Fruit fly (Drosophila melanogaster) whole organism, embryonic: ENCODE data around the gene CG14352.

Experiments
- ATbp ChIP-seq: fragments of 200-800 bp; sonication (Bioruptor generic); optimal IDR thresholded peaks from 2 replicates; lab custom pipeline; 2017; ENCODE audit warnings: missing biosample characterization, mild to moderate bottlenecking, missing genetic modification characterization, missing genetic modification reagents
- Atf3 ChIP-seq: fragments of 200-800 bp; sonication (Bioruptor generic); optimal IDR thresholded peaks from 3 replicates; lab custom pipeline; 2016; ENCODE audit warnings: missing biosample characterization, missing genetic modification characterization
- Awh ChIP-seq: fragments of 200-800 bp; sonication (Bioruptor generic); IDR thresholded peaks from 2 replicates; pipeline ENCODE4, ENCODE4 v1.3.6; 2022; ENCODE audit warnings: missing biosample characterization, missing genetic modification characterization
- B-H2 ChIP-seq: fragments of 200-800 bp; sonication (Bioruptor generic); optimal IDR thresholded peaks from 2 replicates; lab custom pipeline; 2018; ENCODE audit warnings: missing biosample characterization, mild to moderate bottlenecking, missing genetic modification characterization
- CG10267 ChIP-seq: fragments of 200-800 bp; sonication (Bioruptor generic); optimal IDR thresholded peaks from 2 replicates; lab custom pipeline; 2018; ENCODE audit warnings: missing biosample characterization, mild to moderate bottlenecking, missing genetic modification characterization, moderate library complexity
- CG13624 ChIP-seq: fragments of 200-800 bp; sonication (Bioruptor generic); optimal IDR thresholded peaks from 2 replicates; lab custom pipeline; 2016; ENCODE audit warnings: missing biosample characterization, missing genetic modification characterization
- CG13894 ChIP-seq: fragments of 200-800 bp; sonication (Bioruptor generic); optimal IDR thresholded peaks from 3 replicates; lab custom pipeline; 2018; ENCODE audit warnings: missing biosample characterization, mild to moderate bottlenecking, missing genetic modification characterization, moderate library complexity
- CG15011 ChIP-seq: fragments of 200-800 bp; sonication (Bioruptor generic); optimal IDR thresholded peaks from 3 replicates; lab custom pipeline; 2018; ENCODE audit warnings: missing biosample characterization, mild to moderate bottlenecking, missing genetic modification characterization
- CG18619 ChIP-seq: fragments of 200-800 bp; sonication (Bioruptor generic); optimal IDR thresholded peaks from 3 replicates; lab custom pipeline; 2017; ENCODE audit warnings: missing biosample characterization, mild to moderate bottlenecking, missing genetic modification characterization
- CG2875 ChIP-seq: fragments of 200-800 bp; sonication (Bioruptor generic); optimal IDR thresholded peaks from 2 replicates; lab custom pipeline; 2017; ENCODE audit warnings: missing biosample characterization, mild to moderate bottlenecking, missing genetic modification characterization, missing genetic modification reagents
- CG4360 ChIP-seq: fragments of 200-800 bp; sonication (Bioruptor generic); IDR thresholded peaks from 2 replicates; pipeline ENCODE4 v1.3.6; 2022; ENCODE audit warnings: missing biosample characterization, missing genetic modification characterization
- CG43689 ChIP-seq: fragments of 200-800 bp; sonication (Bioruptor generic); IDR thresholded peaks from 2 replicates; pipeline ENCODE4 v1.3.6; 2022; ENCODE audit warnings: missing biosample characterization, missing genetic modification characterization
- CG6765 ChIP-seq: fragments of 200-800 bp; sonication (Bioruptor generic); optimal IDR thresholded peaks from 3 replicates; lab custom pipeline; 2017; ENCODE audit warnings: missing biosample characterization, mild to moderate bottlenecking, missing genetic modification characterization
- CG7987 ChIP-seq: fragments of 200-800 bp; sonication (Bioruptor generic); optimal IDR thresholded peaks from 2 replicates; lab custom pipeline; 2018; ENCODE audit warnings: missing biosample characterization, mild to moderate bottlenecking, missing genetic modification characterization, moderate library complexity
- CG8281 ChIP-seq: fragments of 200-800 bp; sonication (Bioruptor generic); optimal IDR thresholded peaks from 2 replicates; lab custom pipeline; 2018; ENCODE audit warnings: missing biosample characterization, mild to moderate bottlenecking, missing genetic modification characterization, moderate library complexity
- CTCF ChIP-seq: fragments of 200-800 bp; sonication (Bioruptor generic); optimal IDR thresholded peaks from 2 replicates; lab custom pipeline; 2017; ENCODE audit warnings: missing biosample characterization, mild to moderate bottlenecking, missing genetic modification characterization, moderate library complexity
- Doc2 ChIP-seq: fragments of 200-800 bp; sonication (Bioruptor generic); IDR thresholded peaks from 2 replicates; pipeline ENCODE4 v1.3.6; 2022; ENCODE audit warnings: missing biosample characterization, missing genetic modification characterization
- Eip74EF ChIP-seq, 2 experiments: fragments of 200-800 bp in 1 of 2; fragments of >200 bp in 1 of 2; sonication (Bioruptor generic) in 1 of 2; optimal IDR thresholded peaks; 2 replicates each; lab custom pipeline; 2017 to 2019; ENCODE audit warnings: missing biosample characterization in 2 of 2, missing genetic modification characterization in 2 of 2, mild to moderate bottlenecking in 1 of 2, moderate library complexity in 1 of 2
- H15 ChIP-seq: fragments of 200-800 bp; sonication (Bioruptor generic); IDR thresholded peaks from 3 replicates; pipeline ENCODE4 v1.3.6; 2022; ENCODE audit warnings: missing biosample characterization, missing genetic modification characterization
- Hr78 ChIP-seq, 2 experiments: fragments of 200-800 bp in 1 of 2; fragments of >200 bp in 1 of 2; sonication (Bioruptor generic) in 1 of 2; optimal IDR thresholded peaks; 2 replicates each; lab custom pipeline; 2017 to 2019; ENCODE audit warnings: missing biosample characterization in 2 of 2, missing genetic modification characterization in 2 of 2, mild to moderate bottlenecking in 1 of 2, moderate library complexity in 1 of 2
- Lpt ChIP-seq: fragments of >200 bp; optimal IDR thresholded peaks from 2 replicates; lab custom pipeline; 2018; ENCODE audit warnings: missing biosample characterization, missing genetic modification characterization
- Mes4 ChIP-seq: fragments of 200-800 bp; sonication (Bioruptor generic); optimal IDR thresholded peaks from 2 replicates; lab custom pipeline; 2016; ENCODE audit warnings: missing biosample characterization, missing genetic modification characterization
- TFAM ChIP-seq: fragments of 200-800 bp; sonication (Bioruptor generic); optimal IDR thresholded peaks from 2 replicates; lab custom pipeline; 2017; ENCODE audit warnings: missing biosample characterization, missing genetic modification characterization, inconsistent platforms
- Tbp ChIP-seq: fragments of >200 bp; optimal IDR thresholded peaks from 2 replicates; lab custom pipeline; 2018; ENCODE audit warnings: missing biosample characterization, missing genetic modification characterization
- Vsx1 ChIP-seq: fragments of 200-800 bp; sonication (Bioruptor generic); optimal IDR thresholded peaks from 2 replicates; lab custom pipeline; 2017; ENCODE audit warnings: missing biosample characterization, mild to moderate bottlenecking, missing genetic modification characterization, missing genetic modification reagents
- bab2 ChIP-seq: fragments of 200-800 bp; sonication (Bioruptor generic); optimal IDR thresholded peaks from 2 replicates; lab custom pipeline; 2016; ENCODE audit warnings: missing biosample characterization, missing genetic modification characterization
- caup ChIP-seq: fragments of 200-800 bp; sonication (Bioruptor generic); optimal IDR thresholded peaks from 3 replicates; lab custom pipeline; 2017; ENCODE audit warnings: missing biosample characterization, mild to moderate bottlenecking, missing genetic modification characterization, moderate library complexity; ENCODE audit not compliant: severe bottlenecking
- chinmo ChIP-seq: fragments of 200-800 bp; sonication (Bioruptor generic); IDR thresholded peaks from 4 replicates; pipeline ENCODE4 v1.3.6; 2022; ENCODE audit warnings: missing biosample characterization, missing genetic modification characterization; ENCODE audit not compliant: partially characterized antibody
- cwo ChIP-seq: fragments of 200-800 bp; sonication (Bioruptor generic); optimal IDR thresholded peaks from 3 replicates; lab custom pipeline; 2017; ENCODE audit warnings: missing biosample characterization, missing genetic modification characterization, mild to moderate bottlenecking, moderate library complexity, missing genetic modification reagents
- eyg ChIP-seq: fragments of 200-800 bp; sonication (Bioruptor generic); optimal IDR thresholded peaks from 3 replicates; lab custom pipeline; 2016; ENCODE audit warnings: missing biosample characterization, missing genetic modification characterization
- kni ChIP-seq: fragments of 200-800 bp; sonication (Bioruptor generic); optimal IDR thresholded peaks from 3 replicates; lab custom pipeline; 2017; ENCODE audit warnings: mild to moderate bottlenecking, missing biosample characterization, missing genetic modification reagents, missing genetic modification characterization
- mirr ChIP-seq: fragments of 200-800 bp; sonication (Bioruptor generic); optimal IDR thresholded peaks from 3 replicates; lab custom pipeline; 2018; ENCODE audit warnings: missing biosample characterization, mild to moderate bottlenecking, missing genetic modification characterization
- oc ChIP-seq: fragments of 200-800 bp; sonication (Bioruptor generic); optimal IDR thresholded peaks from 2 replicates; lab custom pipeline; 2018; ENCODE audit warnings: missing biosample characterization, mild to moderate bottlenecking, missing genetic modification characterization, moderate library complexity
- odd ChIP-seq: fragments of 200-800 bp; sonication (Bioruptor generic); optimal IDR thresholded peaks from 2 replicates; lab custom pipeline; 2017; ENCODE audit warnings: missing biosample characterization, mild to moderate bottlenecking, missing genetic modification characterization
- row ChIP-seq: fragments of 200-800 bp; sonication (Bioruptor generic); IDR thresholded peaks from 3 replicates; pipeline ENCODE4 v1.3.6; 2022; ENCODE audit warnings: missing biosample characterization, missing genetic modification characterization
- sd ChIP-seq: fragments of 200-800 bp; sonication (Bioruptor generic); optimal IDR thresholded peaks from 3 replicates; lab custom pipeline; 2018; ENCODE audit warnings: missing biosample characterization, mild to moderate bottlenecking, missing genetic modification characterization, moderate library complexity
- sens ChIP-seq: fragments of 200-800 bp; sonication (Bioruptor generic); peaks from one replicate; lab custom pipeline; 2016; ENCODE audit warnings: missing biosample characterization, missing genetic modification characterization
- sob ChIP-seq: fragments of 200-800 bp; sonication (Bioruptor generic); IDR thresholded peaks from 2 replicates; pipeline ENCODE4 v1.3.6; 2022; ENCODE audit warnings: missing biosample characterization, missing genetic modification characterization
- ssp ChIP-seq: fragments of 200-800 bp; sonication (Bioruptor generic); IDR thresholded peaks from 2 replicates; pipeline ENCODE4 v1.3.6; 2022; ENCODE audit warnings: missing biosample characterization, missing genetic modification characterization
- stc ChIP-seq: fragments of 200-800 bp; sonication (Bioruptor generic); IDR thresholded peaks from 2 replicates; pipeline ENCODE4 v1.3.6; 2022; ENCODE audit warnings: missing biosample characterization, missing genetic modification characterization
- vnd ChIP-seq: fragments of 200-800 bp; sonication (Bioruptor generic); IDR thresholded peaks from 3 replicates; pipeline ENCODE4 v1.3.6; 2022; ENCODE audit warnings: missing biosample characterization, missing genetic modification characterization; ENCODE audit not compliant: partially characterized antibody

The CG14352 gene

DNA sequence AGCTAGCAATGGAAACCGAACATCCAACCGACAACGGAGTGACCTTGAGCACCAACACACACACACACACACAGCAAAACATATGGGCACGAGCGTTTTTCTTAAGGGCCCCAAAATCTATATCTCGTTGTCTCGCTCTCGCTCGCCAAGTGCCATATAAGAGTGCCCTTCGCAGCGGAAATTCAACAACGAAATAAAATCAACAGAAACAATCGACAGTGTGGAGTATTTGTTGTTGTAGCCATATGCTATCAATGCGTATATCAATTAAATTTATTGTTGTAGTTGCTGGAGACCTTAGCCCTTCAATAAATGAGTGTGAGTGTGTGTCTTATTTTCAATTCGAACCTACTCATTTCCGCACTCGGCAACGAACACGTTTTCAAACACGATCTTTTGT is 25.3 kb downstream of the CG14352 start (continued):
- TF ChIP-seq mirr (GFP tag; lab: Kevin White, UChicago) (peak; percentile 94), Lpt (GFP tag; lab: Kevin White, UChicago) (no peak), CG13624 (GFP tag; lab: Kevin White, UChicago) (peak; percentile 30), TFAM (GFP tag; lab: Kevin White, UChicago) (no peak), ssp (GFP tag; lab: Robert Waterston, UW) (no peak), CG8281 (peak; percentile 50), CG13894 (tag; lab: Kevin White, UChicago) (peak; percentile 49), CG6765 (no peak), Tbp (GFP tag; lab: Kevin White, UChicago) (no peak), CG10267 (no peak), odd (GFP tag; lab: Kevin White, UChicago) (no peak), caup (peak; percentile 53), CG18619 (GFP tag; lab: Kevin White, UChicago) (peak; percentile 21), sd (tag; lab: Kevin White, UChicago) (peak; percentile 89), chinmo (GFP tag; lab: Robert Waterston, UW) (peak; percentile 100), stc (GFP tag; lab: Robert Waterston, UW) (no peak), vnd (GFP tag; lab: Robert Waterston, UW) (no peak), eyg (no peak), sob (GFP tag; lab: Robert Waterston, UW) (peak; percentile 30; the same call in 1 of the 2 replicates), CG43689 (GFP tag; lab: Robert Waterston, UW) (no peak), Doc2 (GFP tag; lab: Robert Waterston, UW) (no peak), B-H2 (GFP tag; lab: Kevin White, UChicago) (peak; percentile 44), kni (no peak), bab2 (GFP tag; lab: Kevin White, UChicago) (no peak), H15 (GFP tag; lab: Robert Waterston, UW) (no peak), CG15011 (GFP tag; lab: Kevin White, UChicago) (peak; percentile 8), Atf3 (GFP tag; lab: Kevin White, UChicago) (no peak), CTCF (GFP tag; lab: Kevin White, UChicago) (no peak), CG2875 (GFP tag; lab: Kevin White, UChicago) (no peak), CG4360 (0 out of 2 replicates have a peak, but pooled peaks have one; percentile 35), CG7987 (GFP tag; lab: Kevin White, UChicago) (peak; percentile 63), Mes4 (GFP tag; lab: Kevin White, UChicago) (no peak)
- TF ChIP-seq, all 482 proteins: peak for 76

DNA sequence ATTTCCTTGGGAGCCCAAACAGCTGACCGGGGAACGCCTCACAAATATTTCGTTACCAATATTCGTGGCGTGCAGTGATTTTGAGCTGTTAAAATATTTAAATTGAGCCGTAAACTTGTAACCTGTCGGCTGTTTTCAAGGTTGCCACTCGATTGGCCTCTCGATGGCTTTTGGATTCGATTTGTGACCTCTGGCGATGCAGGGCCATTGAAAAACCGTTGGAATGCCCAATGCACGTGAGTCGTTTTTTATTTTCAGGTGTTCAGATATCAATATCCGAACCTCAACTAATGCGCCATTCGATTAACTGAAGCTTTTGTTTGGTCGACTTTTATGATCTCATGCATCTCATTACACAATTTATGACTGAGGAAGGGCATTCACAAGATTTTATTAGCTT is 26.1 kb downstream of the CG14352 start:
- TF ChIP-seq Eip74EF (GFP tag; optimal IDR thresholded peaks at IDR 0.05; lab: Kevin White, UChicago) (peak in 1 of 2 experiments; percentile 29), Awh (GFP tag; lab: Robert Waterston, UW) (0 out of 2 replicates have a peak, but pooled peaks have one; percentile 32), cwo (GFP tag; lab: Kevin White, UChicago) (peak; percentile 3), sd (tag; lab: Kevin White, UChicago) (peak; percentile 72), stc (GFP tag; lab: Robert Waterston, UW) (0 out of 2 replicates have a peak, but pooled peaks have one; percentile 26), sens (GFP tag; lab: Kevin White, UChicago) (peak; percentile 34), Hr78 (GFP tag; optimal IDR thresholded peaks at IDR 0.05; lab: Kevin White, UChicago) (peak in 1 of 2 experiments; percentile 72), ATbp (no peak), chinmo (GFP tag; lab: Robert Waterston, UW) (peak; percentile 37), row (GFP tag; lab: Robert Waterston, UW) (no peak), oc (tag; lab: Kevin White, UChicago) (peak; percentile 25), Tbp (GFP tag; lab: Kevin White, UChicago) (no peak), Vsx1 (GFP tag; lab: Kevin White, UChicago) (peak; percentile 12)
